Worm (Caenorhabditis elegans) whole organism, dauer: Measurements from ENCODE around the gene srw-62.

ENCODE experiments used
- unc-62 ChIP-seq: sonication (generic microtip); optimal IDR thresholded peaks from 2 replicates; lab custom pipeline; 2017; ENCODE audit warnings: missing biosample characterization, missing genetic modification reagents, missing genetic modification characterization

The srw-62 gene

ce11 chrII:7858101-7858500, 32.9 kb downstream of the srw-62 start, which contains the start of gene sds-22:
Gene sds-22, plus strand, starts transcription at chrII:7858401.
- no peak for TF ChIP-seq unc-62 (GFP tag; lab: Kevin White, UChicago)

DNA sequence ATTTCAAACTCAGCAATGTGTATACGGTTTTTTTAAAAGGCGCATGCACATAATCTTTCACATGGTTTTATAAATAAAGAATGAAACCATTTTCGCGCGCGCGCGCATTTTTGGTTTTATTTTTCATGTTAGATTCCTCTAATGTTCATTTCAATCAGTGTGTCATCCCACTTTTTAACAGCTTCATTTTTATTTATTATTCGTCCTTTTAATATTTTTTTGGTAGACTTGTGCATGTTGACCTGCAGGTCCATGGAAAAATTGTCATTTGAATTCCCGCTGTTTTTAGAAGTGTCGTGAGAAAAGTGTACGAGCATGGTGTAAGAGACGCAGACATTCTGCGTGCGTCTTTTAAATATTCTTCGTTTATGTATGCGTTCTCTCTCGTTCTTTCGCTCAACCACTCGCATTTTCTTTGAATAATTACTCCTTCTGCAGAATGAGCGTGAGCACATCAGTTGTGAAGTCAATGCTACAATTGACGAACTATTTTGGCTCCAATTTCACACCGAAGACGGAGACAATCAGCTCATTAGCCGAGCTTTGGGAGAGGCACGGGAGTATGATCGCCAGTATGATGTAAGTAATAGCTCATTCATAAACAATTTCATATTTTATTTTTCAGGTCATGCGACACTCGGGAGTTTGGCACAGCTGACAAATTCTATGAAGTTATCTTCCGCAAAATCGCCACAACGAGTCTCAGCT, 35.2 kb downstream of the srw-62 start, which contains the start of gene lin-5:
Gene lin-5 (plus strand): TSS at position 354 of the 708 bp plus-strand sequence.
- no peak for TF ChIP-seq unc-62 (GFP tag; lab: Kevin White, UChicago)

- no peak for TF ChIP-seq unc-62 (GFP tag; lab: Kevin White, UChicago)
Observed at ce11 chrII:7863480-7864125, 38.4 kb downstream of the srw-62 start.

ce11 chrII:7864207-7864606, 39.0 kb downstream of the srw-62 start, which contains the start of gene ostb-1:
Gene ostb-1, plus strand, starts transcription at chrII:7864507.
- TF ChIP-seq unc-62 (GFP tag; lab: Kevin White, UChicago) = no peak

DNA sequence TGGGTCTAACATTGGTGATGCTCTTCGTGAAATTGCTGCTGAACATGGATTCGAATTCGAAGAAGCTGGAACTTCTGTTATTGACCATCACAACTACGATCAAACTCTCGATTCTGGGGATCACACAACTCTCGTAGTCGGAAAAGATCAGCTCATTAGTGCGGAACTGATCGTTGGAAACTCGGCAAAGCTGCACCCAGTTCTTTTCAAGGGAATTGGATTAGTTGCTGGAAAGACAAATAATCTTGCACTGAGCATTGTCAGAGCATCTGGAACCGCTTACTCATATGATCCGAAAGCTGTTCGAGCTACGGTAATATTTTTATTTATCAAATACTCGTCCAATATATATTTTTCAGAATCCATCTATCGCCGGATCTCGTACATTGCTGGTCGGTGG, 39.7 kb downstream of the srw-62 start:
- TF ChIP-seq unc-62 (GFP tag; lab: Kevin White, UChicago) = no peak

- no peak for TF ChIP-seq unc-62 (GFP tag; lab: Kevin White, UChicago)
Observed at ce11 chrII:7866081-7866480, 40.9 kb downstream of the srw-62 start.

ce11 chrII:7870062-7870461, 44.9 kb downstream of the srw-62 start, which contains the start of gene ztf-17:
Gene ztf-17, minus strand, starts transcription at chrII:7870162.
- TF ChIP-seq unc-62 (GFP tag; lab: Kevin White, UChicago) = no peak

ce11 chrII:7870632-7871031, 45.4 kb downstream of the srw-62 start:
- no peak for TF ChIP-seq unc-62 (GFP tag; lab: Kevin White, UChicago)

DNA sequence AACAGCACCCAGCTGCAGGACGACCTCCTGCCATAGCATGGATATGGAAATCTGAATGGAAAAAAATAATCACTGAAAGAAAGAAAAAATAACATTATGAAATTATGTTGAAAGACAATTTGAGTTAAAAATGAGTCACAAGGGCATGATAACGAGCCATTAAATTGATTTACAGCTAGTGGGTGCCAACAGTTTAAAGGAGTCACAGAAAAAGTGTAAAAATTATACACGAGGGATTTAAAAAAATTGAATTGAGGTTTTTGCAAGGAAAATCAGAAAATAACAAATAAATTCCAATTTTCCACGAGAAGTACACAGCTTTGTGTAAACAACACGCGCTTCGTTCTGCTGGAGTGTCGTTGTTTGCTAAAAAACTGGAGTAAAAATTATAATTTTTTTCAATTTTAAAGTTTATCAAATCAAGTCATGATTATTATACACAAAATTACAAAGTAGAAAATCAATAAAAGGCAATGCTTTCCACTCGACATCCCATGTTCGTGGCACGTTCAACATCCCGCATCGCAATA, 48.7 kb downstream of the srw-62 start, which contains the start of gene T01H3.3:
Gene T01H3.3 (minus strand): TSS at position 51 of the 530 bp plus-strand sequence.
- no peak for TF ChIP-seq unc-62 (GFP tag; lab: Kevin White, UChicago)
